Worm (Caenorhabditis elegans) whole organism, late embryonic: ENCODE measurements around the gene PDB1.1.

Experiments used
- C08G9.2 ChIP-seq: sonication (generic microtip); optimal IDR thresholded peaks from 2 replicates; lab custom pipeline; 2016; ENCODE audit warnings: mild to moderate bottlenecking, missing genetic modification characterization, moderate library complexity, missing compliant biosample characterization
- C38D4.7 ChIP-seq: fragments of 200-800 bp; sonication (Bioruptor generic); optimal IDR thresholded peaks from 2 replicates; lab custom pipeline; 2018; ENCODE audit warnings: mild to moderate bottlenecking, missing genetic modification characterization, moderate library complexity, missing compliant biosample characterization
- F13H6.1 ChIP-seq: sonication (generic microtip); optimal IDR thresholded peaks from 2 replicates; lab custom pipeline; 2016; ENCODE audit warnings: missing genetic modification characterization, missing compliant biosample characterization
- K02D7.2 ChIP-seq: sonication (generic microtip); optimal IDR thresholded peaks from 2 replicates; lab custom pipeline; 2017; ENCODE audit warnings: mild to moderate bottlenecking, missing genetic modification characterization, missing compliant biosample characterization
- K09A11.1 ChIP-seq: sonication (generic microtip); optimal IDR thresholded peaks from 2 replicates; lab custom pipeline; 2017; ENCODE audit warnings: antibody characterized with exemption, mild to moderate bottlenecking, missing genetic modification characterization, missing compliant biosample characterization; ENCODE audit not compliant: insufficient read depth
- T23F11.4 ChIP-seq: fragments of 200-800 bp; sonication (Bioruptor generic); optimal IDR thresholded peaks from 2 replicates; lab custom pipeline; 2018; ENCODE audit warnings: mild to moderate bottlenecking, missing genetic modification characterization, missing compliant biosample characterization
- Y22D7AL.16 ChIP-seq: sonication (generic microtip); optimal IDR thresholded peaks from 2 replicates; lab custom pipeline; 2016; ENCODE audit warnings: missing genetic modification characterization, missing compliant biosample characterization
- ceh-14 ChIP-seq: sonication (generic microtip); optimal IDR thresholded peaks from 2 replicates; lab custom pipeline; 2016; ENCODE audit warnings: missing genotype, missing genetic modification characterization, missing compliant biosample characterization
- ceh-18 ChIP-seq: sonication (generic microtip); optimal IDR thresholded peaks from 2 replicates; lab custom pipeline; 2016; ENCODE audit warnings: missing genetic modification characterization, missing compliant biosample characterization
- ceh-19 ChIP-seq: fragments of 200-800 bp; sonication (Bioruptor generic); optimal IDR thresholded peaks from 2 replicates; lab custom pipeline; 2018; ENCODE audit warnings: mild to moderate bottlenecking, missing genetic modification characterization, missing compliant biosample characterization
- ceh-24 ChIP-seq: sonication (generic microtip); optimal IDR thresholded peaks from 2 replicates; lab custom pipeline; 2016; ENCODE audit warnings: mild to moderate bottlenecking, missing genetic modification characterization, missing compliant biosample characterization
- ceh-31 ChIP-seq: sonication (generic microtip); optimal IDR thresholded peaks from 2 replicates; lab custom pipeline; 2016; ENCODE audit warnings: missing genetic modification characterization, missing compliant biosample characterization
- ceh-48 ChIP-seq: sonication (generic microtip); optimal IDR thresholded peaks from 2 replicates; lab custom pipeline; 2016; ENCODE audit warnings: missing genetic modification characterization, inconsistent platforms, missing compliant biosample characterization
- ceh-6 ChIP-seq: fragments of 200-800 bp; sonication (Bioruptor generic); optimal IDR thresholded peaks from 2 replicates; lab custom pipeline; 2018; ENCODE audit warnings: mild to moderate bottlenecking, missing genetic modification characterization, missing compliant biosample characterization
- ceh-9 ChIP-seq: sonication (generic microtip); optimal IDR thresholded peaks from 2 replicates; lab custom pipeline; 2016; ENCODE audit warnings: mild to moderate bottlenecking, missing genetic modification characterization, inconsistent platforms, missing compliant biosample characterization
- dmd-4 ChIP-seq: sonication (generic microtip); optimal IDR thresholded peaks from 2 replicates; lab custom pipeline; 2016; ENCODE audit warnings: borderline replicate concordance, missing genetic modification characterization, missing compliant biosample characterization
- elt-2 ChIP-seq: sonication (generic microtip); optimal IDR thresholded peaks from 2 replicates; lab custom pipeline; 2016; ENCODE audit warnings: missing genetic modification reagents, missing genetic modification characterization, missing compliant biosample characterization
- ets-4 ChIP-seq: sonication (generic microtip); optimal IDR thresholded peaks from 2 replicates; lab custom pipeline; 2016; ENCODE audit warnings: missing genetic modification characterization, missing compliant biosample characterization
- eyg-1 ChIP-seq: sonication (generic microtip); optimal IDR thresholded peaks from 2 replicates; lab custom pipeline; 2016; ENCODE audit warnings: missing genotype, missing genetic modification characterization, missing compliant biosample characterization
- fax-1 ChIP-seq: sonication (generic microtip); optimal IDR thresholded peaks from 2 replicates; lab custom pipeline; 2016; ENCODE audit warnings: missing genotype, missing genetic modification characterization, missing compliant biosample characterization
- fkh-6 ChIP-seq: sonication (generic microtip); optimal IDR thresholded peaks from 2 replicates; lab custom pipeline; 2016; ENCODE audit warnings: missing genetic modification characterization, missing compliant biosample characterization
- hlh-13 ChIP-seq: fragments of 200-800 bp; sonication (Bioruptor generic); optimal IDR thresholded peaks from 2 replicates; lab custom pipeline; 2018; ENCODE audit warnings: mild to moderate bottlenecking, missing genetic modification characterization, missing compliant biosample characterization
- hlh-15 ChIP-seq: sonication (generic microtip); optimal IDR thresholded peaks from 2 replicates; lab custom pipeline; 2016; ENCODE audit warnings: missing genetic modification characterization, missing compliant biosample characterization
- hlh-30 ChIP-seq: sonication (generic microtip); optimal IDR thresholded peaks from 2 replicates; lab custom pipeline; 2017; ENCODE audit warnings: antibody characterized with exemption, missing genetic modification characterization, missing compliant biosample characterization; ENCODE audit not compliant: insufficient read depth
- hlh-6 ChIP-seq: sonication (generic microtip); optimal IDR thresholded peaks from 2 replicates; lab custom pipeline; 2016; ENCODE audit warnings: missing genotype, missing genetic modification characterization, missing compliant biosample characterization
- hlh-8 ChIP-seq: sonication (generic microtip); optimal IDR thresholded peaks from 2 replicates; lab custom pipeline; 2016; ENCODE audit warnings: missing genotype, missing genetic modification characterization, missing compliant biosample characterization
- lim-6 ChIP-seq: sonication (generic microtip); optimal IDR thresholded peaks from 2 replicates; lab custom pipeline; 2016; ENCODE audit warnings: missing genetic modification characterization, missing compliant biosample characterization
- lin-11 ChIP-seq: fragments of 200-800 bp; sonication (Bioruptor generic); optimal IDR thresholded peaks from 2 replicates; lab custom pipeline; 2018; ENCODE audit warnings: mild to moderate bottlenecking, missing genetic modification characterization, missing compliant biosample characterization
- madf-2 ChIP-seq: sonication (generic microtip); optimal IDR thresholded peaks from 2 replicates; lab custom pipeline; 2017; ENCODE audit warnings: missing genetic modification characterization, missing compliant biosample characterization
- mec-3 ChIP-seq: sonication (generic microtip); optimal IDR thresholded peaks from 2 replicates; lab custom pipeline; 2016; ENCODE audit warnings: borderline replicate concordance, missing genetic modification characterization, missing compliant biosample characterization
- nfya-1 ChIP-seq: sonication (generic microtip); optimal IDR thresholded peaks from 2 replicates; lab custom pipeline; 2017; ENCODE audit warnings: missing genetic modification characterization, mild to moderate bottlenecking, missing compliant biosample characterization, antibody characterized with exemption, moderate library complexity
- nhr-232 ChIP-seq: sonication (generic microtip); optimal IDR thresholded peaks from 2 replicates; lab custom pipeline; 2016; ENCODE audit warnings: missing genetic modification characterization, missing compliant biosample characterization
- npax-4 ChIP-seq: sonication (generic microtip); optimal IDR thresholded peaks from 2 replicates; lab custom pipeline; 2016; ENCODE audit warnings: missing genetic modification characterization, missing compliant biosample characterization
- pag-3 ChIP-seq: sonication (generic microtip); optimal IDR thresholded peaks from 2 replicates; lab custom pipeline; 2016; ENCODE audit warnings: missing compliant biosample characterization, missing genetic modification characterization, borderline replicate concordance
- pat-9 ChIP-seq: fragments of 200-800 bp; sonication (Bioruptor generic); optimal IDR thresholded peaks from 2 replicates; lab custom pipeline; 2018; ENCODE audit warnings: mild to moderate bottlenecking, missing genetic modification characterization, moderate library complexity, missing compliant biosample characterization
- pha-2 ChIP-seq: sonication (generic microtip); optimal IDR thresholded peaks from 2 replicates; lab custom pipeline; 2017; ENCODE audit warnings: mild to moderate bottlenecking, missing genetic modification characterization, missing compliant biosample characterization
- pqm-1 ChIP-seq: sonication (generic microtip); optimal IDR thresholded peaks from 2 replicates; lab custom pipeline; 2016; ENCODE audit warnings: missing genetic modification characterization, missing compliant biosample characterization
- pros-1 ChIP-seq: fragments of 150-350 bp; optimal IDR thresholded peaks from 2 replicates; lab custom pipeline; 2014; ENCODE audit warnings: missing biosample characterization, missing genetic modification reagents, missing genetic modification characterization
- ref-2 ChIP-seq: sonication (generic microtip); optimal IDR thresholded peaks from 2 replicates; lab custom pipeline; 2016; ENCODE audit warnings: missing genetic modification characterization, missing compliant biosample characterization
- rnt-1 ChIP-seq: sonication (generic microtip); optimal IDR thresholded peaks from 2 replicates; lab custom pipeline; 2016; ENCODE audit warnings: missing genetic modification characterization, missing compliant biosample characterization
- sdc-2 ChIP-seq: sonication (generic microtip); optimal IDR thresholded peaks from 2 replicates; lab custom pipeline; 2016; ENCODE audit warnings: missing genotype, missing genetic modification characterization, missing compliant biosample characterization
- sox-2 ChIP-seq: fragments of 200-800 bp; sonication (Bioruptor generic); IDR thresholded peaks from 2 replicates; pipeline ENCODE4 v1.3.6; 2022; ENCODE audit warnings: missing genetic modification reagents, missing genetic modification characterization, missing compliant biosample characterization
- syd-9 ChIP-seq: sonication (generic microtip); optimal IDR thresholded peaks from 2 replicates; lab custom pipeline; 2016; ENCODE audit warnings: mild to moderate bottlenecking, missing genetic modification characterization, moderate library complexity, missing compliant biosample characterization
- tbx-2 ChIP-seq: sonication (generic microtip); optimal IDR thresholded peaks from 2 replicates; lab custom pipeline; 2016; ENCODE audit warnings: missing genetic modification characterization, missing compliant biosample characterization
- tbx-7 ChIP-seq: sonication (generic microtip); optimal IDR thresholded peaks from 2 replicates; lab custom pipeline; 2016; ENCODE audit warnings: missing genotype, missing genetic modification characterization, missing compliant biosample characterization
- ttx-3 ChIP-seq: sonication (generic microtip); optimal IDR thresholded peaks from 2 replicates; lab custom pipeline; 2016; ENCODE audit warnings: missing genetic modification reagents, missing genetic modification characterization, missing compliant biosample characterization
- unc-3 ChIP-seq, 2 experiments: fragments of 200-800 bp in 1 of 2; sonication (Bioruptor generic) in 1 of 2; sonication (generic microtip) in 1 of 2; conservative IDR thresholded peaks in 1 of 2; optimal IDR thresholded peaks in 1 of 2; 2 replicates each; pipeline versions ENCODE4 v1.3.6 to Lab custom; 2016 to 2022; ENCODE audit warnings: missing compliant biosample characterization in 2 of 2, missing genetic modification characterization in 2 of 2, missing genetic modification reagents in 1 of 2
- unc-42 ChIP-seq: sonication (generic microtip); optimal IDR thresholded peaks from 2 replicates; lab custom pipeline; 2016; ENCODE audit warnings: missing genotype, missing genetic modification characterization, missing compliant biosample characterization
- unc-55 ChIP-seq: sonication (generic microtip); optimal IDR thresholded peaks from 2 replicates; lab custom pipeline; 2017; ENCODE audit warnings: missing biosample characterization, missing genetic modification reagents, missing genetic modification characterization
- ztf-16 ChIP-seq: sonication (generic microtip); optimal IDR thresholded peaks from 2 replicates; lab custom pipeline; 2017; ENCODE audit warnings: missing genetic modification characterization, missing compliant biosample characterization

PDB1.1 gene

DNA sequence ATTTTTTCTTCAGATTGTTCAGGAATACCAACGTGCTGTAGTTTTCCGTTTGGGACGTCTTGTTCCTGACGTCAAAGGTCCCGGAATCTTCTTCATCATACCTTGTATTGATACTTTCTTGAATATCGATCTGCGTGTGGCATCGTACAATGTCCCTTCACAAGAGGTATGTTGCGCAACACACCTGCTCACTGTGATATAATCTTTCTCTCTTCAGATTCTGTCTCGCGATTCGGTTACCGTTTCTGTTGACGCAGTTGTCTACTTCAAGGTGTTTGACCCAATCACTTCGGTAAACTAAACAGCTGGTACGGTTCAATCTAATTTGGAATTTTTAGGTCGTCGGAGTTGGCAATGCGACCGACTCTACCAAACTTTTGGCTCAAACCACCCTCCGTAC lies 4.5 kb upstream of the PDB1.1 start:
- TF ChIP-seq ceh-24 (no peak), syd-9 (no peak), pros-1 (tag; lab: Kevin White, UChicago) (no peak), pqm-1 (tag; lab: Kevin White, UChicago) (no peak), nfya-1 (tag; lab: Kevin White, UChicago) (no peak), rnt-1 (tag; lab: Kevin White, UChicago) (no peak), ceh-19 (GFP tag; lab: Kevin White, UChicago) (no peak), elt-2 (tag; lab: Kevin White, UChicago) (no peak), pag-3 (tag; lab: Kevin White, UChicago) (no peak), npax-4 (tag; lab: Kevin White, UChicago) (no peak), F13H6.1 (tag; lab: Kevin White, UChicago) (no peak), ztf-16 (tag; lab: Kevin White, UChicago) (no peak), nhr-232 (no peak), fax-1 (no peak), madf-2 (tag; lab: Kevin White, UChicago) (no peak), ceh-14 (no peak), ref-2 (tag; lab: Kevin White, UChicago) (no peak), unc-42 (tag; lab: Kevin White, UChicago) (no peak)
- TF ChIP-seq, all 69 proteins: peak for 0

DNA sequence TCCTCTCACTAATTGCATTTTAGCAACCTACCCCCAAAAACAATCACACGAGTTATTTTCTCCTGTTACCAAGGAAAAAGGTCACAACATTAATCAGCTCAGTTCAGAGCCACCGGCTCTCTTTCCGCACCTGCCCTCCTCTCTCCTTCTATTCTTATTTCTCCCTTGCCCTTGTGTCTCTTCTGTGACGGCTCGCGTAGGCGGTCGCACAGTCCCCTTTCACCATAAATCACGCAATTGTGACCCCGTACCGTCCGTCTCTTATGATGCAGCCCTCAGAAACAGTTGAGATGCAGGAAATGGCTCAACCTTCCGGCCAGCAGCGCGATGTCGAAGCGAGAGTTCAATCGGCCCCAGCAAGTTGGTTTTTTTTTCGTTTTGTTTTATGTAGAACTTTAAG lies 3.7 kb upstream of the PDB1.1 start, which contains the start of gene sto-1:
Gene sto-1, plus strand, starts transcription at position 200 of the 400 bp plus-strand sequence.
- TF ChIP-seq pha-2 (tag; lab: Kevin White, UChicago) (no peak), ref-2 (tag; lab: Kevin White, UChicago) (peak; percentile 38), unc-3 (GFP tag; conservative IDR thresholded peaks at IDR 0.05; lab: Robert Waterston, UW) (no peak), unc-3 (tag; optimal IDR thresholded peaks at IDR 0.05; lab: Kevin White, UChicago) (no peak), lim-6 (no peak), K09A11.1 (tag; lab: Kevin White, UChicago) (no peak), fkh-6 (tag; lab: Kevin White, UChicago) (peak; percentile 37), K02D7.2 (tag; lab: Kevin White, UChicago) (no peak), ceh-14 (no peak), tbx-7 (no peak), pqm-1 (tag; lab: Kevin White, UChicago) (no peak), T23F11.4 (GFP tag; lab: Kevin White, UChicago) (no peak), lin-11 (tag; lab: Kevin White, UChicago) (no peak), sdc-2 (tag; lab: Kevin White, UChicago) (no peak), C08G9.2 (tag; lab: Kevin White, UChicago) (peak; percentile 46), Y22D7AL.16 (tag; lab: Kevin White, UChicago) (no peak), dmd-4 (no peak), hlh-30 (tag; lab: Kevin White, UChicago) (no peak), pat-9 (tag; lab: Kevin White, UChicago) (no peak), tbx-2 (tag; lab: Kevin White, UChicago) (peak; percentile 12), ceh-6 (no peak), madf-2 (tag; lab: Kevin White, UChicago) (no peak), npax-4 (tag; lab: Kevin White, UChicago) (no peak), nhr-232 (peak; percentile 5), ceh-9 (tag; lab: Kevin White, UChicago) (no peak), ceh-31 (tag; lab: Kevin White, UChicago) (peak; percentile 4), mec-3 (no peak), hlh-8 (tag; lab: Kevin White, UChicago) (no peak), eyg-1 (tag; lab: Kevin White, UChicago) (no peak), ceh-48 (tag; lab: Kevin White, UChicago) (no peak), unc-55 (GFP tag; lab: Kevin White, UChicago) (no peak), ttx-3 (tag; lab: Kevin White, UChicago) (no peak), hlh-6 (peak; percentile 59), C38D4.7 (GFP tag; lab: Kevin White, UChicago) (no peak), ets-4 (tag; lab: Kevin White, UChicago) (no peak), ceh-18 (tag; lab: Kevin White, UChicago) (no peak), fax-1 (no peak), elt-2 (tag; lab: Kevin White, UChicago) (no peak), unc-42 (tag; lab: Kevin White, UChicago) (no peak), sox-2 (GFP tag; lab: Robert Waterston, UW) (no peak), hlh-13 (GFP tag; lab: Kevin White, UChicago) (no peak), hlh-15 (tag; lab: Kevin White, UChicago) (no peak)
